Fruit fly (Drosophila melanogaster) whole organism, embryonic: ENCODE results near the gene Mocs1.
A peak's percentile ranks its signal among the peaks of the same experiment; 100 is the strongest.

ENCODE experiments used
- CG12071 ChIP-seq: fragments of 200-800 bp; sonication (Bioruptor generic); optimal IDR thresholded peaks from 3 replicates; lab custom pipeline; 2018; ENCODE audit warnings: missing biosample characterization, mild to moderate bottlenecking, missing genetic modification characterization
- CG12155 ChIP-seq: fragments of 200-800 bp; sonication (Bioruptor generic); optimal IDR thresholded peaks from 3 replicates; lab custom pipeline; 2016; ENCODE audit warnings: missing biosample characterization, missing genetic modification characterization
- CG13624 ChIP-seq: fragments of 200-800 bp; sonication (Bioruptor generic); optimal IDR thresholded peaks from 2 replicates; lab custom pipeline; 2016; ENCODE audit warnings: missing biosample characterization, missing genetic modification characterization
- CG13775 ChIP-seq: fragments of 200-800 bp; sonication (Bioruptor generic); optimal IDR thresholded peaks from 3 replicates; lab custom pipeline; 2017; ENCODE audit warnings: missing biosample characterization, mild to moderate bottlenecking, missing genetic modification characterization
- CG16863 ChIP-seq: fragments of 200-800 bp; sonication (Bioruptor generic); optimal IDR thresholded peaks from 3 replicates; lab custom pipeline; 2016; ENCODE audit warnings: missing biosample characterization, missing genetic modification characterization
- CG17802 ChIP-seq: fragments of 200-800 bp; sonication (Bioruptor generic); optimal IDR thresholded peaks from 2 replicates; lab custom pipeline; 2018; ENCODE audit warnings: missing biosample characterization, mild to moderate bottlenecking, missing genetic modification characterization, moderate library complexity
- CG1832 ChIP-seq: fragments of 200-800 bp; sonication (Bioruptor generic); optimal IDR thresholded peaks from 2 replicates; lab custom pipeline; 2017; ENCODE audit warnings: missing biosample characterization, mild to moderate bottlenecking, missing genetic modification characterization, inconsistent platforms
- CG2875 ChIP-seq: fragments of 200-800 bp; sonication (Bioruptor generic); optimal IDR thresholded peaks from 2 replicates; lab custom pipeline; 2017; ENCODE audit warnings: missing biosample characterization, mild to moderate bottlenecking, missing genetic modification characterization, missing genetic modification reagents
- CG3065 ChIP-seq: fragments of 200-800 bp; sonication (Bioruptor generic); optimal IDR thresholded peaks from 2 replicates; lab custom pipeline; 2016; ENCODE audit warnings: missing biosample characterization, missing genetic modification characterization
- CG31224 ChIP-seq: fragments of 200-800 bp; sonication (Bioruptor generic); IDR thresholded peaks from 2 replicates; pipeline ENCODE4 v1.3.6; 2022; ENCODE audit warnings: missing biosample characterization, missing genetic modification characterization
- CG31441 ChIP-seq: fragments of 200-800 bp; sonication (Bioruptor generic); IDR thresholded peaks from 2 replicates; pipeline ENCODE4 v1.3.6; 2022; ENCODE audit warnings: missing biosample characterization, missing genetic modification characterization
- CG3726 ChIP-seq: fragments of 200-800 bp; sonication (Bioruptor generic); IDR thresholded peaks from 3 replicates; pipeline ENCODE4, ENCODE4 v1.3.6; 2022; ENCODE audit warnings: missing biosample characterization, missing genetic modification characterization
- CG6175 ChIP-seq: fragments of 200-800 bp; sonication (Bioruptor generic); IDR thresholded peaks from 3 replicates; pipeline ENCODE4 v1.3.6; 2022; ENCODE audit warnings: missing biosample characterization, missing genetic modification characterization
- CG6254 ChIP-seq: fragments of 200-800 bp; sonication (Bioruptor generic); optimal IDR thresholded peaks from 3 replicates; lab custom pipeline; 2017; ENCODE audit warnings: mild to moderate bottlenecking, missing biosample characterization, missing genetic modification reagents, missing genetic modification characterization
- CG7357 ChIP-seq: fragments of 200-800 bp; sonication (Bioruptor generic); IDR thresholded peaks from 3 replicates; pipeline ENCODE4 v1.3.6; 2022; ENCODE audit warnings: missing biosample characterization, missing genetic modification characterization
- CG7745 ChIP-seq: fragments of 200-800 bp; sonication (Bioruptor generic); optimal IDR thresholded peaks from 2 replicates; lab custom pipeline; 2018; ENCODE audit warnings: missing biosample characterization, mild to moderate bottlenecking, missing genetic modification characterization, moderate library complexity
- CG7786 ChIP-seq: fragments of 200-800 bp; sonication (Bioruptor generic); optimal IDR thresholded peaks from 2 replicates; lab custom pipeline; 2016; ENCODE audit warnings: missing biosample characterization, missing genetic modification characterization
- CG7839 ChIP-seq: fragments of 200-800 bp; sonication (Bioruptor generic); optimal IDR thresholded peaks from 3 replicates; lab custom pipeline; 2018; ENCODE audit warnings: missing biosample characterization, mild to moderate bottlenecking, missing genetic modification characterization, moderate library complexity
- CG7928 ChIP-seq: fragments of 200-800 bp; sonication (Bioruptor generic); optimal IDR thresholded peaks from 2 replicates; lab custom pipeline; 2017; ENCODE audit warnings: missing biosample characterization, mild to moderate bottlenecking, missing genetic modification characterization
- HLH3B ChIP-seq: fragments of 200-800 bp; sonication (Bioruptor generic); IDR thresholded peaks from 2 replicates; pipeline ENCODE4 v1.3.6; 2022; ENCODE audit warnings: missing biosample characterization, missing genetic modification characterization
- Hr78 ChIP-seq, 2 experiments: fragments of 200-800 bp in 1 of 2; fragments of >200 bp in 1 of 2; sonication (Bioruptor generic) in 1 of 2; optimal IDR thresholded peaks; 2 replicates each; lab custom pipeline; 2017 to 2019; ENCODE audit warnings: missing biosample characterization in 2 of 2, missing genetic modification characterization in 2 of 2, mild to moderate bottlenecking in 1 of 2, moderate library complexity in 1 of 2
- Meics ChIP-seq: fragments of 200-800 bp; sonication (Bioruptor generic); optimal IDR thresholded peaks from 2 replicates; lab custom pipeline; 2017; ENCODE audit warnings: missing biosample characterization, mild to moderate bottlenecking, missing genetic modification characterization
- Nf-YC ChIP-seq: fragments of 200-800 bp; optimal IDR thresholded peaks from 3 replicates; lab custom pipeline; 2019; ENCODE audit warnings: missing biosample characterization, mild to moderate bottlenecking, missing genetic modification characterization, moderate library complexity
- Poxn ChIP-seq: fragments of 200-800 bp; sonication (Bioruptor generic); IDR thresholded peaks from 2 replicates; pipeline ENCODE4 v1.3.6; 2022; ENCODE audit warnings: missing biosample characterization, missing genetic modification characterization
- Vsx1 ChIP-seq: fragments of 200-800 bp; sonication (Bioruptor generic); optimal IDR thresholded peaks from 2 replicates; lab custom pipeline; 2017; ENCODE audit warnings: missing biosample characterization, mild to moderate bottlenecking, missing genetic modification characterization, missing genetic modification reagents
- Xbp1 ChIP-seq: fragments of 200-800 bp; sonication (Bioruptor generic); optimal IDR thresholded peaks from 3 replicates; lab custom pipeline; 2016; ENCODE audit warnings: missing biosample characterization, mild to moderate bottlenecking, missing genetic modification characterization
- bigmax ChIP-seq: fragments of 200-800 bp; sonication (Bioruptor generic); optimal IDR thresholded peaks from 2 replicates; lab custom pipeline; 2018; ENCODE audit warnings: missing biosample characterization, mild to moderate bottlenecking, missing genetic modification characterization
- caup ChIP-seq: fragments of 200-800 bp; sonication (Bioruptor generic); optimal IDR thresholded peaks from 3 replicates; lab custom pipeline; 2017; ENCODE audit warnings: missing biosample characterization, mild to moderate bottlenecking, missing genetic modification characterization, moderate library complexity; ENCODE audit not compliant: severe bottlenecking
- chn ChIP-seq: fragments of 200-800 bp; sonication (Bioruptor generic); optimal IDR thresholded peaks from 2 replicates; lab custom pipeline; 2016; ENCODE audit warnings: missing biosample characterization, missing genetic modification characterization
- ci ChIP-seq: fragments of 200-800 bp; sonication (Bioruptor generic); IDR thresholded peaks from 3 replicates; pipeline ENCODE4 v1.3.6; 2022; ENCODE audit warnings: missing biosample characterization, missing genetic modification characterization
- ewg ChIP-seq: fragments of 200-800 bp; sonication (Bioruptor generic); optimal IDR thresholded peaks from 3 replicates; lab custom pipeline; 2017; ENCODE audit warnings: mild to moderate bottlenecking, missing biosample characterization, missing genetic modification reagents, missing genetic modification characterization
- grn ChIP-seq: fragments of 200-800 bp; sonication (Bioruptor generic); optimal IDR thresholded peaks from 3 replicates; lab custom pipeline; 2017; ENCODE audit warnings: missing biosample characterization, missing genetic modification characterization
- gsb ChIP-seq: fragments of 200-800 bp; sonication (Bioruptor generic); IDR thresholded peaks from 2 replicates; pipeline ENCODE4 v1.3.6; 2022; ENCODE audit warnings: missing biosample characterization, missing genetic modification characterization
- hkb ChIP-seq, 2 experiments: fragments of 200-800 bp in 1 of 2; fragments of >200 bp in 1 of 2; sonication (Bioruptor generic) in 1 of 2; IDR thresholded peaks in 1 of 2; optimal IDR thresholded peaks in 1 of 2; 2 replicates each; pipeline versions ENCODE4 v1.3.6 to Lab custom; 2017 to 2022; ENCODE audit warnings: missing biosample characterization in 1 of 2, missing genetic modification characterization in 1 of 2
- hth ChIP-seq: fragments of >200 bp; optimal IDR thresholded peaks from 2 replicates; lab custom pipeline; 2017; ENCODE audit warnings: inconsistent platforms
- insv ChIP-seq, 2 experiments: fragments of 200-800 bp; sonication (Bioruptor generic); optimal IDR thresholded peaks; 3 replicates each; lab custom pipeline; 2016 to 2018; ENCODE audit warnings: missing biosample characterization in 2 of 2, missing genetic modification characterization in 2 of 2
- mirr ChIP-seq: fragments of 200-800 bp; sonication (Bioruptor generic); optimal IDR thresholded peaks from 3 replicates; lab custom pipeline; 2018; ENCODE audit warnings: missing biosample characterization, mild to moderate bottlenecking, missing genetic modification characterization
- odd ChIP-seq: fragments of 200-800 bp; sonication (Bioruptor generic); optimal IDR thresholded peaks from 2 replicates; lab custom pipeline; 2017; ENCODE audit warnings: missing biosample characterization, mild to moderate bottlenecking, missing genetic modification characterization
- p53 ChIP-seq: fragments of 200-800 bp; sonication (Bioruptor generic); optimal IDR thresholded peaks from 2 replicates; lab custom pipeline; 2016; ENCODE audit warnings: missing biosample characterization, missing genetic modification characterization
- pan ChIP-seq, 4 experiments: fragments of >200 bp in 3 of 4; fragments of 200-800 bp in 1 of 4; sonication (Bioruptor generic) in 1 of 4; optimal IDR thresholded peaks in 3 of 4; IDR thresholded peaks in 1 of 4; 2 replicates each; pipeline versions ENCODE4 v1.3.6 to Lab custom; 2017 to 2022; ENCODE audit warnings: missing biosample characterization in 2 of 4, missing genetic modification characterization in 2 of 4, mixed read lengths in 1 of 4
- sc ChIP-seq, 3 experiments: fragments of >200 bp in 2 of 3; fragments of 200-800 bp in 1 of 3; sonication (Bioruptor generic) in 1 of 3; optimal IDR thresholded peaks; 2 replicates in 2 of 3; 3 replicates in 1 of 3; lab custom pipeline; 2017; ENCODE audit warnings: mild to moderate bottlenecking in 1 of 3, missing biosample characterization in 1 of 3, missing genetic modification characterization in 1 of 3, missing genetic modification reagents in 1 of 3
- sens-2 ChIP-seq: fragments of 200-800 bp; sonication (Bioruptor generic); IDR thresholded peaks from 2 replicates; pipeline ENCODE4 v1.3.6; 2022; ENCODE audit warnings: missing biosample characterization, missing genetic modification characterization
- sisA ChIP-seq: fragments of 200-800 bp; sonication (Bioruptor generic); IDR thresholded peaks from 2 replicates; pipeline ENCODE4 v1.3.6; 2022; ENCODE audit warnings: missing biosample characterization, missing genetic modification characterization
- slou ChIP-seq: fragments of 200-800 bp; sonication (Bioruptor generic); optimal IDR thresholded peaks from 3 replicates; lab custom pipeline; 2016; ENCODE audit warnings: missing biosample characterization, missing genetic modification characterization
- sqz ChIP-seq: fragments of 200-800 bp; sonication (Bioruptor generic); optimal IDR thresholded peaks from 3 replicates; lab custom pipeline; 2018; ENCODE audit warnings: missing biosample characterization, mild to moderate bottlenecking, missing genetic modification characterization
- usp ChIP-seq: fragments of >200 bp; optimal IDR thresholded peaks from 2 replicates; lab custom pipeline; 2017; ENCODE audit warnings: missing biosample characterization, missing genetic modification characterization
- zen2 ChIP-seq: fragments of 200-800 bp; sonication (Bioruptor generic); IDR thresholded peaks from 3 replicates; pipeline ENCODE4 v1.3.6; 2022; ENCODE audit warnings: missing biosample characterization, missing genetic modification characterization; ENCODE audit not compliant: partially characterized antibody

Mocs1 gene

DNA sequence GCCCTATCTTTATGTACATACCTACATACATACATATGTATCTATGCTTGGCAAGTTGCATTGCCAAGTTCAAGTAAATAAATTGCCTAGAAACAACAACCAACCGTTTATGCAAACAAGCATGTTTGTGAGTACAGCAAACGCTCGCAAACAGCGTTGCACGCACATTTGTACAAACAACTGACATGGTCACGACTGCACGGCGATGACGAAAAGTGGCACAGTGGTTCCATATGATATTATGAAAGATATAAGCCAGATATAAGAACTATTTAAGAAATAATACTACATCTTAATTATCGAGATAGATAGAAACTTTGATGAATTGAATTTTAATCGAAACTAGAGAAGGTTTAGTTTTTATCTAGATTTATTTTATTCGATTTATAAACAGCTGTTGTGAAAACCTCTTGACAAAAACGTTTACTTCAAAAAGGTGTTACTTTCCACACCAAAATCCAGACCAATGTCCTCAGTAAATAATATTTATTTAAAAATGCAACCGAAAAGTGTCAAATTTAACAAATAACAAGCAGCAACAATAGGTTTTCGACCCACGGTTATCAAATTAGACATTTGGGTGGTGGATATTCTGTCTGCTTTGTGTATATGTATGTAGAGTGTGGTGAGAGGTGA, 19.6 kb downstream of the Mocs1 start (continued):
- TF ChIP-seq Vsx1 (GFP tag; lab: Kevin White, UChicago) (peak; percentile 83), CG1832 (no peak), chn (GFP tag; lab: Kevin White, UChicago) (peak; percentile 84), Xbp1 (GFP tag; lab: Kevin White, UChicago) (peak; percentile 92), hth (lab: Kevin White, UChicago) (no peak), CG12071 (GFP tag; lab: Kevin White, UChicago) (peak; percentile 74), Hr78 (GFP tag; optimal IDR thresholded peaks at IDR 0.05; lab: Kevin White, UChicago) (peak in 1 of 2 experiments; percentile 87), CG3726 (GFP tag; lab: Robert Waterston, UW) (no peak; the same call in 1 of the 3 replicates), usp (GFP tag; lab: Kevin White, UChicago) (no peak), CG31441 (GFP tag; lab: Robert Waterston, UW) (peak; percentile 97), CG7839 (tag; lab: Kevin White, UChicago) (peak; percentile 97), slou (peak; percentile 40), mirr (peak; percentile 19), HLH3B (peak; percentile 71), caup (GFP tag; lab: Kevin White, UChicago) (peak; percentile 80), ewg (GFP tag; lab: Kevin White, UChicago) (peak; percentile 86), Meics (GFP tag; lab: Kevin White, UChicago) (peak; percentile 81), CG3065 (peak; percentile 68), bigmax (GFP tag; lab: Kevin White, UChicago) (no peak), CG6254 (GFP tag; lab: Kevin White, UChicago) (peak; percentile 85), gsb (peak; percentile 62), sens-2 (GFP tag; lab: Robert Waterston, UW) (peak; percentile 63), grn (peak; percentile 74), CG7357 (GFP tag; lab: Robert Waterston, UW) (no peak; the same call in none of the 3 replicates), odd (GFP tag; lab: Kevin White, UChicago) (peak; percentile 96), zen2 (GFP tag; lab: Robert Waterston, UW) (no peak), CG7928 (GFP tag; lab: Kevin White, UChicago) (peak; percentile 14), CG16863 (GFP tag; lab: Kevin White, UChicago) (peak; percentile 87), insv (GFP tag; optimal IDR thresholded peaks at IDR 0.05; lab: Kevin White, UChicago) (peak in 1 of 2 experiments; percentile 62), CG6175 (GFP tag; lab: Robert Waterston, UW) (no peak), CG7786 (GFP tag; lab: Kevin White, UChicago) (peak; percentile 63), sc (optimal IDR thresholded peaks at IDR 0.05; lab: Kevin White, UChicago) (no peak), sc (GFP tag; optimal IDR thresholded peaks at IDR 0.05; lab: Kevin White, UChicago) (peak; percentile 89), sqz (GFP tag; lab: Kevin White, UChicago) (peak; percentile 86), CG17802 (tag; lab: Kevin White, UChicago) (peak; percentile 3), CG13624 (GFP tag; lab: Kevin White, UChicago) (peak; percentile 26), sisA (peak; percentile 74), CG12155 (peak; percentile 84), p53 (peak; percentile 39), CG2875 (GFP tag; lab: Kevin White, UChicago) (peak; percentile 90), Poxn (no peak), ci (peak; percentile 88), pan (optimal IDR thresholded peaks at IDR 0.05; lab: Kevin White, UChicago) (no peak), pan (GFP tag; optimal IDR thresholded peaks at IDR 0.05 in 1 of 2, IDR thresholded peaks at IDR 0.05 in 1 of 2) (peak in 1 of 2 experiments; percentile 84), hkb (optimal IDR thresholded peaks at IDR 0.05; lab: Kevin White, UChicago) (no peak), hkb (GFP tag; IDR thresholded peaks at IDR 0.05; lab: Robert Waterston, UW) (peak; percentile 93), Nf-YC (tag; lab: Kevin White, UChicago) (peak; percentile 84), CG13775 (GFP tag; lab: Kevin White, UChicago) (peak; percentile 92), CG7745 (tag; lab: Kevin White, UChicago) (peak; percentile 69), CG31224 (GFP tag; lab: Robert Waterston, UW) (0 out of 2 replicates have a peak, but pooled peaks have one; percentile 32)
